Worm (Caenorhabditis elegans): ENCODE data around the gene selt-1.2.

DNA sequence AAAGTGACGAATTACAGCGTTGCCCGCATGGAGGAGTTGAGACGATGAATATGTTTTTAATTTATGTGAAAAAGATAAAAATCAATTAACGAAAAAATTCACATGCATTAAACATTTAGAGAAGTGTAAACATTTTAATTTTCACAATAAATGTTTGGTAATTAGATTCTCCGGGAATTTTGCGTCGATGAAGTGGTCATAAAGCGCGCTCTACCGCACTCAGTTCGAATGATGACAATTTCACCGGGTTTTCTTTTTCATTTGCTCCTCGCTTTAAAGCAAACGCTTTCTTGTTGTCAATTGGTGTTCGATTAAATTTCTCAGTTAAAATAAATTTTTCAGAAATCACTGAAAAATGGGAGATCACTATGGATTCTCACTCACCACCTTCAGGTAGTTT, 22.9 kb upstream of the selt-1.2 start, which contains the start of the genes D1054.1 and pas-2:
- TF ChIP-seq attf-6 (GFP tag; IDR thresholded peaks at IDR 0.05) (no peak), hsf-1 (GFP tag; IDR thresholded peaks at IDR 0.05) (no peak), F37B4.10 (GFP tag; IDR thresholded peaks at IDR 0.05) (no peak), ztf-18 (tag; optimal IDR thresholded peaks at IDR 0.05) (no peak), repo-1 (tag; optimal IDR thresholded peaks at IDR 0.05) (no peak), ceh-40 (GFP tag; IDR thresholded peaks at IDR 0.05) (no peak), hmg-20 (GFP tag; IDR thresholded peaks at IDR 0.05) (no peak), nfya-1 (tag; optimal IDR thresholded peaks at IDR 0.05; ENCODE audit: borderline replicate concordance, insufficient read depth) (no peak), ama-1 (optimal IDR thresholded peaks at IDR 0.05) (no peak), ama-1 (GFP tag; optimal IDR thresholded peaks at IDR 0.05) (no peak), F52B5.7 (tag; optimal IDR thresholded peaks at IDR 0.05) (no peak), pha-4 (tag; optimal IDR thresholded peaks at IDR 0.05) (no peak), ccch-3 (GFP tag; optimal IDR thresholded peaks at IDR 0.05) (no peak), unc-62 (GFP tag; optimal IDR thresholded peaks at IDR 0.05) (no peak)
